Worm (Caenorhabditis elegans): ENCODE data around the gene C10C6.13.

- no peak for TF ChIP-seq mdl-1 (tag; optimal IDR thresholded peaks at IDR 0.05)
- no peak for TF ChIP-seq pha-4 (tag; optimal IDR thresholded peaks at IDR 0.05)
- TF ChIP-seq lin-39 (tag; optimal IDR thresholded peaks at IDR 0.05): no peak
- no peak for TF ChIP-seq nhr-77 (tag; optimal IDR thresholded peaks at IDR 0.05)
- no peak for TF ChIP-seq egl-27 (tag; optimal IDR thresholded peaks at IDR 0.05)
- no peak for TF ChIP-seq skn-1 (tag; optimal IDR thresholded peaks at IDR 0.05)
- TF ChIP-seq fkh-2 (tag; optimal IDR thresholded peaks at IDR 0.05): no peak
- no peak for TF ChIP-seq zag-1 (tag; optimal IDR thresholded peaks at IDR 0.05)
- no peak for TF ChIP-seq unc-39 (tag; optimal IDR thresholded peaks at IDR 0.05)
Observed at ce11 chrIV:11493899-11494298, 24.4 kb upstream of the C10C6.13 start.

All from whole organism, L3 larva.